Worm (Caenorhabditis elegans) whole organism, L3 larva: ENCODE results near the gene F42D1.4.

Experiments
- elt-3 ChIP-seq, 3 experiments: fragments of 150-350 bp in 1 of 3; sonication (generic microtip) in 2 of 3; optimal IDR thresholded peaks; 2 replicates in 2 of 3; 4 replicates in 1 of 3; lab custom pipeline; 2014 to 2017; ENCODE audit warnings: missing biosample characterization in 3 of 3, missing genetic modification characterization in 3 of 3
- nhr-12 ChIP-seq: fragments of 150-350 bp; optimal IDR thresholded peaks from 2 replicates; lab custom pipeline; 2014; ENCODE audit warnings: missing biosample characterization, missing genetic modification characterization
- nhr-23 ChIP-seq: fragments of 150-350 bp; optimal IDR thresholded peaks from 2 replicates; lab custom pipeline; 2014; ENCODE audit warnings: missing biosample characterization, missing genetic modification reagents, missing genetic modification characterization
- nhr-43 ChIP-seq: sonication (generic microtip); optimal IDR thresholded peaks from 2 replicates; lab custom pipeline; 2016; ENCODE audit warnings: mild to moderate bottlenecking, missing genetic modification characterization, missing compliant biosample characterization; ENCODE audit not compliant: poor library complexity, severe bottlenecking
- pha-4 ChIP-seq: fragments of 150-350 bp; optimal IDR thresholded peaks from 2 replicates; lab custom pipeline; 2014; ENCODE audit warnings: missing biosample characterization, missing genetic modification reagents, missing genetic modification characterization

DNA sequence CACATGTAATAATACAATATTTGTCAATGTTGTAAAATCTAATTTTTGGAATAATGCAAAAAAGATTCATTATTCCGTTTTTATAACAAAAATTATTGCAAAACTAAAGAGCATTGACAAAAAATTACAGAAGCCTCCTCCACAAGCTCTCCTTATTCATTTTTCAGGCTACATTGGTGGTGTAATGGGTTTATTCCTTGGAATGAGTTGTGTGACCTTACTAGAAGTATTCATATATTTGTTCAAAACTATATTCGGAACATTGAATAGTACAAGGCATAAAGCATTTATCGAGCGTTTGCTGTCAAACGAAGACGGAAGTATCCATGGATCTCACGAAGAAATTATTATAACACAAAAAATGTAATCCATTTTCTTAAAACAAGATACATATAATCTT lies 44.9 kb downstream of the F42D1.4 start:
- TF ChIP-seq pha-4 (tag; lab: Kevin White, UChicago): no peak
- no peak for TF ChIP-seq nhr-43 (tag; lab: Kevin White, UChicago)
- no peak for TF ChIP-seq nhr-23 (tag; lab: Kevin White, UChicago)
- no peak for TF ChIP-seq nhr-12 (tag; lab: Kevin White, UChicago)
- TF ChIP-seq elt-3 (tag; optimal IDR thresholded peaks at IDR 0.05; lab: Kevin White, UChicago): no peak
